Fruit fly (Drosophila melanogaster): ENCODE data around the gene CG7296.

CG7296 gene

dm6 chr2L:10647720-10648349 lies 39.0 kb downstream of the CG7296 start:
- TF ChIP-seq CG1621 (tag; optimal IDR thresholded peaks at IDR 0.05) (no peak), cyc (GFP tag; optimal IDR thresholded peaks at IDR 0.05) (no peak), CG11294 (GFP tag; IDR thresholded peaks at IDR 0.05) (no peak), Hr38 (GFP tag; optimal IDR thresholded peaks at IDR 0.05) (no peak), fd85E (GFP tag; optimal IDR thresholded peaks at IDR 0.05) (no peak), fd59A (GFP tag; optimal IDR thresholded peaks at IDR 0.05) (no peak), Eip75B (GFP tag; optimal IDR thresholded peaks at IDR 0.05) (no peak), eg (GFP tag; IDR thresholded peaks at IDR 0.05) (no peak), CG34406 (GFP tag; optimal IDR thresholded peaks at IDR 0.05) (no peak), CG10631 (GFP tag; optimal IDR thresholded peaks at IDR 0.05) (no peak), Eip93F (GFP tag; optimal IDR thresholded peaks at IDR 0.05) (no peak), spab (GFP tag; optimal IDR thresholded peaks at IDR 0.05) (no peak), Sox15 (GFP tag; optimal IDR thresholded peaks at IDR 0.05) (no peak), CG31627 (GFP tag; optimal IDR thresholded peaks at IDR 0.05) (no peak), Gug (GFP tag; IDR thresholded peaks at IDR 0.05) (no peak), lz (GFP tag; optimal IDR thresholded peaks at IDR 0.05) (no peak), CG8119 (GFP tag; IDR thresholded peaks at IDR 0.05) (no peak), ss (GFP tag; optimal IDR thresholded peaks at IDR 0.05) (no peak), svp (GFP tag) (no peak)

dm6 chr2L:10646726-10647125 lies 40.1 kb downstream of the CG7296 start:
- TF ChIP-seq svp (GFP tag) (peak; percentile 33), Sox102F (GFP tag; optimal IDR thresholded peaks at IDR 0.05) (no peak)

dm6 chr2L:10646115-10646514 lies 40.8 kb downstream of the CG7296 start, which contains the start of gene CG17097:
Gene CG17097 (plus strand): TSS chr2L:10646415.
- TF ChIP-seq CG6792 (GFP tag; optimal IDR thresholded peaks at IDR 0.05) (no peak), Sox15 (GFP tag; optimal IDR thresholded peaks at IDR 0.05) (no peak), Lpt (GFP tag; optimal IDR thresholded peaks at IDR 0.05) (no peak), Gug (GFP tag; IDR thresholded peaks at IDR 0.05) (no peak), topi (GFP tag; optimal IDR thresholded peaks at IDR 0.05) (no peak), svp (GFP tag) (no peak), CG8119 (GFP tag; IDR thresholded peaks at IDR 0.05) (no peak), dsx (GFP tag; optimal IDR thresholded peaks at IDR 0.05; ENCODE audit: poor library complexity, severe bottlenecking) (no peak), CG4318 (GFP tag; optimal IDR thresholded peaks at IDR 0.05) (no peak), CG11762 (GFP tag; optimal IDR thresholded peaks at IDR 0.05; ENCODE audit: insufficient read depth) (no peak), Eip75B (GFP tag; optimal IDR thresholded peaks at IDR 0.05) (no peak), CG11294 (GFP tag; IDR thresholded peaks at IDR 0.05) (no peak)

dm6 chr2L:10643671-10644070 lies 43.2 kb downstream of the CG7296 start, which contains the start of gene CG18284:
Gene CG18284 (plus strand): TSS chr2L:10643971.
- TF ChIP-seq spab (GFP tag; optimal IDR thresholded peaks at IDR 0.05) (no peak), CG11762 (GFP tag; optimal IDR thresholded peaks at IDR 0.05; ENCODE audit: insufficient read depth) (no peak)

- TF ChIP-seq Eip75B (GFP tag; optimal IDR thresholded peaks at IDR 0.05) = no peak
- TF ChIP-seq CG3919 (GFP tag; optimal IDR thresholded peaks at IDR 0.05) = no peak
- no peak for TF ChIP-seq CG11762 (GFP tag; optimal IDR thresholded peaks at IDR 0.05; ENCODE audit: insufficient read depth)
- no peak for TF ChIP-seq CG8319 (GFP tag; optimal IDR thresholded peaks at IDR 0.05)
- TF ChIP-seq CG11294 (GFP tag; IDR thresholded peaks at IDR 0.05) = no peak
- no peak for TF ChIP-seq CG4318 (GFP tag; optimal IDR thresholded peaks at IDR 0.05)
- no peak for TF ChIP-seq salr (GFP tag; optimal IDR thresholded peaks at IDR 0.05)
- no peak for TF ChIP-seq svp (GFP tag)
- TF ChIP-seq achi (GFP tag; optimal IDR thresholded peaks at IDR 0.05) = no peak
- TF ChIP-seq CG3032 (tag; optimal IDR thresholded peaks at IDR 0.05) = no peak
- TF ChIP-seq Smox (GFP tag; optimal IDR thresholded peaks at IDR 0.05) = no peak
- TF ChIP-seq Sox15 (GFP tag; optimal IDR thresholded peaks at IDR 0.05) = no peak
- no peak for TF ChIP-seq ss (GFP tag; optimal IDR thresholded peaks at IDR 0.05)
These were observed 47.2 kb downstream of the CG7296 start, which contains the start of gene CG31872 for dm6 chr2L:10639631-10640030. Gene CG31872 (plus strand): TSS chr2L:10639931.
